Worm (Caenorhabditis elegans) whole organism, young adult: Measurements from ENCODE around the gene ZC250.2.
A peak's percentile ranks its signal among the peaks of the same experiment; 100 is the strongest.

ENCODE experiments used
- B0336.3 ChIP-seq: fragments of 200-800 bp; sonication (Bioruptor generic); IDR thresholded peaks from 2 replicates; pipeline ENCODE4 v1.3.6; 2022; ENCODE audit warnings: missing genetic modification characterization, missing compliant biosample characterization
- C06A6.2 ChIP-seq: fragments of 200-800 bp; sonication (Bioruptor generic); conservative IDR thresholded peaks from 2 replicates; pipeline ENCODE4 v1.3.6; 2022; ENCODE audit warnings: missing genetic modification characterization, missing compliant biosample characterization
- C17E4.6 ChIP-seq: fragments of 200-800 bp; sonication (Bioruptor generic); IDR thresholded peaks from 2 replicates; pipeline ENCODE4 v1.3.6; 2022; ENCODE audit warnings: missing genetic modification reagents, missing genetic modification characterization, missing compliant biosample characterization
- F10E7.11 ChIP-seq: sonication (generic microtip); optimal IDR thresholded peaks from 2 replicates; lab custom pipeline; 2017; ENCODE audit warnings: mild to moderate bottlenecking, missing genetic modification characterization, moderate library complexity, missing compliant biosample characterization
- F23B12.7 ChIP-seq: sonication (generic microtip); optimal IDR thresholded peaks from 2 replicates; lab custom pipeline; 2017; ENCODE audit warnings: missing genetic modification characterization, mild to moderate bottlenecking, missing compliant biosample characterization, antibody characterized with exemption, moderate library complexity; ENCODE audit not compliant: insufficient read depth
- F37B4.10 ChIP-seq: fragments of 200-800 bp; sonication (Bioruptor generic); IDR thresholded peaks from 2 replicates; pipeline ENCODE4 v1.3.6; 2022; ENCODE audit warnings: missing genetic modification characterization, missing compliant biosample characterization
- F39B2.1 ChIP-seq: fragments of 200-800 bp; sonication (Bioruptor generic); IDR thresholded peaks from 2 replicates; pipeline ENCODE4 v1.3.6; 2022; ENCODE audit warnings: missing genetic modification reagents, missing genetic modification characterization, missing compliant biosample characterization
- F57C9.4 ChIP-seq: sonication (generic microtip); optimal IDR thresholded peaks from 2 replicates; lab custom pipeline; 2017; ENCODE audit warnings: mild to moderate bottlenecking, missing genetic modification characterization, missing compliant biosample characterization
- K12H6.12 ChIP-seq: fragments of 200-800 bp; sonication (Bioruptor generic); optimal IDR thresholded peaks from 2 replicates; lab custom pipeline; 2018; ENCODE audit warnings: mild to moderate bottlenecking, missing genetic modification characterization, missing compliant biosample characterization
- Y53F4B.3 ChIP-seq: fragments of 200-800 bp; sonication (Bioruptor generic); IDR thresholded peaks from 2 replicates; pipeline ENCODE4 v1.3.6; 2022; ENCODE audit warnings: missing genetic modification reagents, missing genetic modification characterization, missing compliant biosample characterization
- Y53G8AR.9 ChIP-seq: fragments of 200-800 bp; sonication (Bioruptor generic); conservative IDR thresholded peaks from 2 replicates; pipeline ENCODE4 v1.3.6; 2022; ENCODE audit warnings: missing genetic modification reagents, missing genetic modification characterization, missing compliant biosample characterization
- akir-1 ChIP-seq: fragments of 200-800 bp; sonication (Bioruptor generic); optimal IDR thresholded peaks from 2 replicates; lab custom pipeline; 2018; ENCODE audit warnings: mild to moderate bottlenecking, missing genetic modification characterization, moderate library complexity, missing compliant biosample characterization
- attf-5 ChIP-seq: fragments of 200-800 bp; sonication (Bioruptor generic); optimal IDR thresholded peaks from 2 replicates; lab custom pipeline; 2018; ENCODE audit warnings: mild to moderate bottlenecking, missing genetic modification characterization, missing compliant biosample characterization
- ceh-40 ChIP-seq: fragments of 200-800 bp; sonication (Bioruptor generic); IDR thresholded peaks from 2 replicates; pipeline ENCODE4 v1.3.6; 2022; ENCODE audit warnings: missing genetic modification characterization, missing compliant biosample characterization
- ceh-79 ChIP-seq: sonication (generic microtip); optimal IDR thresholded peaks from 2 replicates; lab custom pipeline; 2017; ENCODE audit warnings: mild to moderate bottlenecking, missing genetic modification characterization, missing compliant biosample characterization
- ceh-91 ChIP-seq: fragments of 200-800 bp; sonication (Bioruptor generic); IDR thresholded peaks from 2 replicates; pipeline ENCODE4 v1.3.6; 2022; ENCODE audit warnings: missing genetic modification reagents, missing genetic modification characterization, missing compliant biosample characterization
- chd-7 ChIP-seq: sonication (generic microtip); optimal IDR thresholded peaks from 2 replicates; lab custom pipeline; 2016; ENCODE audit warnings: mild to moderate bottlenecking, missing genetic modification characterization, moderate library complexity, missing compliant biosample characterization
- dox-1 ChIP-seq: fragments of 200-800 bp; sonication (Bioruptor generic); IDR thresholded peaks from 2 replicates; pipeline ENCODE4 v1.3.6; 2022; ENCODE audit warnings: missing genetic modification reagents, missing genetic modification characterization, missing compliant biosample characterization
- dpl-1 ChIP-seq: fragments of 150-350 bp; optimal IDR thresholded peaks from 2 replicates; lab custom pipeline; 2014; ENCODE audit warnings: missing biosample characterization, missing genetic modification reagents, missing genetic modification characterization
- egrh-3 ChIP-seq: fragments of 200-800 bp; sonication (Bioruptor generic); IDR thresholded peaks from 2 replicates; pipeline ENCODE4 v1.3.6; 2022; ENCODE audit warnings: missing genetic modification reagents, missing genetic modification characterization, missing compliant biosample characterization
- ekl-4 ChIP-seq: fragments of 200-800 bp; sonication (Bioruptor generic); IDR thresholded peaks from 2 replicates; pipeline ENCODE4 v1.3.6; 2022; ENCODE audit warnings: missing genetic modification reagents, missing genetic modification characterization, missing compliant biosample characterization
- hlh-12 ChIP-seq: sonication (generic microtip); optimal IDR thresholded peaks from 2 replicates; lab custom pipeline; 2016; ENCODE audit warnings: missing genetic modification characterization, missing compliant biosample characterization
- hlh-26 ChIP-seq: fragments of 200-800 bp; sonication (Bioruptor generic); conservative IDR thresholded peaks from 2 replicates; pipeline ENCODE4 v1.3.6; 2022; ENCODE audit warnings: missing genetic modification reagents, missing genetic modification characterization, missing compliant biosample characterization
- hmg-1.2 ChIP-seq: fragments of 200-800 bp; sonication (Bioruptor generic); IDR thresholded peaks from 2 replicates; pipeline ENCODE4 v1.3.6; 2022; ENCODE audit warnings: missing genetic modification reagents, missing genetic modification characterization, missing compliant biosample characterization
- let-607 ChIP-seq, 2 experiments: fragments of 200-800 bp in 1 of 2; sonication (Bioruptor generic) in 1 of 2; sonication (generic microtip) in 1 of 2; optimal IDR thresholded peaks; 2 replicates each; lab custom pipeline; 2016 to 2018; ENCODE audit warnings: mild to moderate bottlenecking in 2 of 2, missing compliant biosample characterization in 2 of 2, missing genetic modification characterization in 2 of 2, moderate library complexity in 2 of 2, missing genotype in 1 of 2
- lsl-1 ChIP-seq: fragments of 200-800 bp; sonication (Bioruptor generic); optimal IDR thresholded peaks from 2 replicates; lab custom pipeline; 2018; ENCODE audit warnings: mild to moderate bottlenecking, missing genetic modification characterization, moderate library complexity, missing compliant biosample characterization
- madf-10 ChIP-seq: sonication (generic microtip); optimal IDR thresholded peaks from 2 replicates; lab custom pipeline; 2016; ENCODE audit warnings: mild to moderate bottlenecking, missing genetic modification characterization, missing compliant biosample characterization
- mcd-1 ChIP-seq: fragments of 200-800 bp; sonication (Bioruptor generic); IDR thresholded peaks from 2 replicates; pipeline ENCODE4 v1.3.6; 2022; ENCODE audit warnings: missing genetic modification reagents, missing genetic modification characterization, missing compliant biosample characterization
- mel-28 ChIP-seq: sonication (generic microtip); optimal IDR thresholded peaks from 2 replicates; lab custom pipeline; 2016; ENCODE audit warnings: borderline replicate concordance, mild to moderate bottlenecking, missing genetic modification characterization, missing compliant biosample characterization
- nfya-1 ChIP-seq: sonication (generic microtip); optimal IDR thresholded peaks from 2 replicates; lab custom pipeline; 2017; ENCODE audit warnings: antibody characterized with exemption, missing compliant biosample characterization, missing genetic modification characterization, borderline replicate concordance; ENCODE audit not compliant: insufficient read depth
- nhr-80 ChIP-seq: sonication (generic microtip); optimal IDR thresholded peaks from 2 replicates; lab custom pipeline; 2016; ENCODE audit warnings: missing genetic modification characterization, missing compliant biosample characterization
- pbrm-1 ChIP-seq: fragments of 200-800 bp; sonication (Bioruptor generic); IDR thresholded peaks from 2 replicates; pipeline ENCODE4 v1.3.6; 2022; ENCODE audit warnings: missing genetic modification reagents, missing genetic modification characterization, missing compliant biosample characterization
- repo-1 ChIP-seq: sonication (generic microtip); optimal IDR thresholded peaks from 2 replicates; lab custom pipeline; 2017; ENCODE audit warnings: mild to moderate bottlenecking, missing genetic modification characterization, missing compliant biosample characterization
- sdz-38 ChIP-seq: sonication (generic microtip); optimal IDR thresholded peaks from 2 replicates; lab custom pipeline; 2016; ENCODE audit warnings: missing genotype, missing genetic modification characterization, missing compliant biosample characterization
- sea-2 ChIP-seq: fragments of 200-800 bp; sonication (Bioruptor generic); IDR thresholded peaks from 2 replicates; pipeline ENCODE4 v1.3.6; 2022; ENCODE audit warnings: missing genetic modification characterization, missing compliant biosample characterization
- snpc-1.1 ChIP-seq: sonication (generic microtip); optimal IDR thresholded peaks from 2 replicates; lab custom pipeline; 2017; ENCODE audit warnings: missing genetic modification characterization, mild to moderate bottlenecking, missing compliant biosample characterization, antibody characterized with exemption, moderate library complexity, missing genotype, missing genetic modification reagents; ENCODE audit not compliant: insufficient read depth
- snpc-1.3 ChIP-seq: sonication (generic microtip); optimal IDR thresholded peaks from 2 replicates; lab custom pipeline; 2017; ENCODE audit warnings: missing genetic modification characterization, mild to moderate bottlenecking, missing compliant biosample characterization, antibody characterized with exemption, moderate library complexity, missing genotype, missing genetic modification reagents; ENCODE audit not compliant: insufficient read depth
- snpc-4 ChIP-seq, 5 experiments: fragments of 150-350 bp in 1 of 5; sonication (generic microtip) in 4 of 5; optimal IDR thresholded peaks; 2 replicates each; lab custom pipeline; 2014 to 2018; ENCODE audit warnings: missing genetic modification characterization in 5 of 5, missing biosample characterization in 3 of 5, antibody characterized with exemption in 2 of 5, mild to moderate bottlenecking in 2 of 5, missing compliant biosample characterization in 2 of 5, missing genotype in 2 of 5, moderate library complexity in 2 of 5, missing genetic modification reagents in 1 of 5
- somi-1 ChIP-seq: fragments of 200-800 bp; sonication (Bioruptor generic); optimal IDR thresholded peaks from 2 replicates; lab custom pipeline; 2018; ENCODE audit warnings: mild to moderate bottlenecking, missing genetic modification characterization, missing compliant biosample characterization
- sptf-2 ChIP-seq: fragments of 200-800 bp; sonication (Bioruptor generic); optimal IDR thresholded peaks from 2 replicates; lab custom pipeline; 2018; ENCODE audit warnings: mild to moderate bottlenecking, missing genetic modification characterization, missing compliant biosample characterization
- zfh-2 ChIP-seq: fragments of 200-800 bp; sonication (Bioruptor generic); conservative IDR thresholded peaks from 2 replicates; pipeline ENCODE4 v1.3.6; 2022; ENCODE audit warnings: missing genetic modification reagents, missing genetic modification characterization, missing compliant biosample characterization
- ztf-26 ChIP-seq: sonication (generic microtip); optimal IDR thresholded peaks from 2 replicates; lab custom pipeline; 2017; ENCODE audit warnings: missing genetic modification characterization, missing compliant biosample characterization
- ztf-28 ChIP-seq: fragments of 200-800 bp; sonication (Bioruptor generic); IDR thresholded peaks from 2 replicates; pipeline ENCODE4 v1.3.6; 2022; ENCODE audit warnings: missing genetic modification reagents, missing genetic modification characterization, missing compliant biosample characterization

ZC250.2 gene

DNA sequence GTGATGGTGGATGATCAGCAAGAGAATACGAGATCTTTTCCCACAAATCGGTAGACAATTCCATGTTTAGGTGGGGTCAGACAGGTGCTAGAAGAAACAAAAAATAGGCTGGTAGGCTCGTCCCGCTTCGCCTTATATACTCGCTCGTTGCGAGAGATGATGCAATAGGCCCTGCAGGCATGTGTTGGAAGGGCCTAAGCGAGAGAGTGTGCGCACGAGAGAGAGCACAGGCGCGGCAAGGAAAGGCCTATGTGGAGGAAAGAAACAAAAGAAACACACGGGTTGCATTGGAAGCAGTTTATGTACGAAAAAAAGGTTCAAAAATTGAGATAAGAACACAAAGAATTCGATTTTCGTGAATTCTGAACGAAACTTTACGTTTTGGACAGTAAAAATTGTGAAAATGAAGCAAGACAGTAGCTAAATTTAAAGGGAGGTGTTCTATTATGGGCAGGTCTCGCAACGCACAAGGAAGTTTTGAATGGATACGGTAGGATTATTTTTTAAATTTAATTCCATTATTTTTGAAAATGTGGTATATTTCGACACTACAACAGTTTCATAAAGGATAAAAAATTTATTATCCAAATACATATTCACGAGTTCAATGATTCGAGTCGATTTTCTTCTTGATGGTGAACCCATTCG lies 11.3 kb upstream of the ZC250.2 start, which contains the start of gene F44E7.5 (continued):
- TF ChIP-seq chd-7 (tag; lab: Kevin White, UChicago) (peak; percentile 18), nhr-80 (peak; percentile 91), sea-2 (GFP tag; lab: Robert Waterston, UW) (no peak), dox-1 (GFP tag; lab: Robert Waterston, UW) (peak; percentile 81), somi-1 (GFP tag; lab: Kevin White, UChicago) (no peak), egrh-3 (GFP tag; lab: Robert Waterston, UW) (peak; percentile 24; the same call in 1 of the 2 replicates), repo-1 (tag; lab: Kevin White, UChicago) (no peak), mcd-1 (GFP tag; lab: Robert Waterston, UW) (peak; percentile 53), akir-1 (no peak), F10E7.11 (no peak), hmg-1.2 (GFP tag; lab: Robert Waterston, UW) (peak; percentile 80), madf-10 (no peak), attf-5 (GFP tag; lab: Kevin White, UChicago) (peak; percentile 61), let-607 (tag; optimal IDR thresholded peaks at IDR 0.05; lab: Kevin White, UChicago) (peak in 1 of 2 experiments; percentile 60), K12H6.12 (tag; lab: Kevin White, UChicago) (peak; percentile 40), dpl-1 (GFP tag; lab: Kevin White, UChicago) (no peak), hlh-26 (GFP tag; lab: Robert Waterston, UW) (no peak), snpc-1.3 (tag; lab: Kevin White, UChicago) (no peak), F39B2.1 (no peak), F23B12.7 (tag; lab: Kevin White, UChicago) (peak; percentile 15), C06A6.2 (GFP tag; lab: Robert Waterston, UW) (peak; percentile 66), sdz-38 (tag; lab: Kevin White, UChicago) (no peak), mel-28 (tag; lab: Kevin White, UChicago) (no peak), F57C9.4 (tag; lab: Kevin White, UChicago) (peak; percentile 100), pbrm-1 (GFP tag; lab: Robert Waterston, UW) (no peak), ceh-79 (tag; lab: Kevin White, UChicago) (no peak), B0336.3 (GFP tag; lab: Robert Waterston, UW) (0 out of 2 replicates have a peak, but pooled peaks have one; percentile 41), ekl-4 (GFP tag; lab: Robert Waterston, UW) (no peak), nfya-1 (tag; lab: Kevin White, UChicago) (no peak), lsl-1 (GFP tag; lab: Kevin White, UChicago) (peak; percentile 79), snpc-4 (GFP tag; optimal IDR thresholded peaks at IDR 0.05; lab: Kevin White, UChicago) (no peak), snpc-4 (tag; optimal IDR thresholded peaks at IDR 0.05; lab: Kevin White, UChicago) (peak in 3 of 4 experiments; percentile 3 to 57 (median 33))
- TF ChIP-seq, all 124 proteins: peak for 28

DNA sequence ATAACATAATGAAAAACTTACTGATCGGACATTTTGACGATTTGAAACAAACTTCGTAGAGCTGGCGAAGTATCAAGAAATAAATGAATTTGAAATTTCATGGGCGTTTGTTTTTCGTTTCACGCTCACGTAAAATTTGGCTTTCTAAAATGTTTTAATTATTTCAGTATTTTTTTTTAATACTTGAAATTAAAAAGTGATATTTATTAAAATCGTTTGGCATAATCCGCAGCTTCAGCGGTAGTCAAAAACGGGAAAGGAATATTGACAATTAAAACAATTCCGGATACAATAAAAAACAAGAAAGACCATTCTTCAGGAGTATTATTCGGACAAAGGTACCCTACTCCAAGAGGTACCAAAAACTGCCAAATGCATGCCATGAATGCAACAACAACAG lies 9.4 kb upstream of the ZC250.2 start, which contains the start of gene fbxa-183:
fbxa-183 (minus strand) TSS at position 101 of the 400 bp plus-strand sequence.
- no peak for TF ChIP-seq snpc-1.1 (tag; lab: Kevin White, UChicago)
- TF ChIP-seq ceh-40 (GFP tag; lab: Robert Waterston, UW), result no peak
- no peak for TF ChIP-seq ztf-28 (GFP tag; lab: Robert Waterston, UW)
- no peak for TF ChIP-seq Y53G8AR.9 (GFP tag; lab: Robert Waterston, UW)
- no peak for TF ChIP-seq ekl-4 (GFP tag; lab: Robert Waterston, UW)
- TF ChIP-seq hlh-12 (tag; lab: Kevin White, UChicago), result no peak
- TF ChIP-seq sptf-2 (GFP tag; lab: Kevin White, UChicago), result no peak
- no peak for TF ChIP-seq somi-1 (GFP tag; lab: Kevin White, UChicago)
- no peak for TF ChIP-seq ceh-91
- TF ChIP-seq lsl-1 (GFP tag; lab: Kevin White, UChicago), result no peak
- no peak for TF ChIP-seq hlh-26 (GFP tag; lab: Robert Waterston, UW)
- no peak for TF ChIP-seq F39B2.1
- no peak for TF ChIP-seq ztf-26 (tag; lab: Kevin White, UChicago)
- TF ChIP-seq chd-7 (tag; lab: Kevin White, UChicago), result no peak
- TF ChIP-seq Y53F4B.3 (GFP tag; lab: Robert Waterston, UW), result no peak
- TF ChIP-seq pbrm-1 (GFP tag; lab: Robert Waterston, UW), result no peak
- no peak for TF ChIP-seq zfh-2 (GFP tag; lab: Robert Waterston, UW)
- TF ChIP-seq C17E4.6 (GFP tag; lab: Robert Waterston, UW), result no peak
- no peak for TF ChIP-seq F37B4.10 (GFP tag; lab: Robert Waterston, UW)
